Fruit fly (Drosophila melanogaster) whole organism, embryonic: ENCODE results near the gene CG9117.

ENCODE experiments used
- Antp ChIP-seq: fragments of 200-800 bp; sonication (Bioruptor generic); optimal IDR thresholded peaks from 3 replicates; lab custom pipeline; 2016; ENCODE audit warnings: missing biosample characterization, missing genetic modification characterization
- BtbVII ChIP-seq: fragments of 200-800 bp; sonication (Bioruptor generic); optimal IDR thresholded peaks from 3 replicates; lab custom pipeline; 2017; ENCODE audit warnings: missing biosample characterization, mild to moderate bottlenecking, missing genetic modification characterization
- CG10654 ChIP-seq: fragments of 200-800 bp; sonication (Bioruptor generic); optimal IDR thresholded peaks from 2 replicates; lab custom pipeline; 2016; ENCODE audit warnings: missing biosample characterization, missing genetic modification characterization
- CG11504 ChIP-seq: fragments of 200-800 bp; sonication (Bioruptor generic); optimal IDR thresholded peaks from 3 replicates; lab custom pipeline; 2019; ENCODE audit warnings: missing biosample characterization, mild to moderate bottlenecking, missing genetic modification characterization, moderate library complexity
- CG11560 ChIP-seq: fragments of 200-800 bp; sonication (Bioruptor generic); IDR thresholded peaks from 3 replicates; pipeline ENCODE4 v1.3.6; 2022; ENCODE audit warnings: missing biosample characterization, missing genetic modification characterization
- CG12071 ChIP-seq: fragments of 200-800 bp; sonication (Bioruptor generic); optimal IDR thresholded peaks from 3 replicates; lab custom pipeline; 2018; ENCODE audit warnings: missing biosample characterization, mild to moderate bottlenecking, missing genetic modification characterization
- CG12744 ChIP-seq: fragments of 200-800 bp; sonication (Bioruptor generic); optimal IDR thresholded peaks from 2 replicates; lab custom pipeline; 2016; ENCODE audit warnings: missing biosample characterization, missing genetic modification characterization
- CG15269 ChIP-seq: fragments of 200-800 bp; sonication (Bioruptor generic); optimal IDR thresholded peaks from 2 replicates; lab custom pipeline; 2018; ENCODE audit warnings: missing biosample characterization, mild to moderate bottlenecking, missing genetic modification characterization, moderate library complexity
- CG17568 ChIP-seq: fragments of 200-800 bp; sonication (Bioruptor generic); optimal IDR thresholded peaks from 2 replicates; lab custom pipeline; 2018; ENCODE audit warnings: missing biosample characterization, mild to moderate bottlenecking, missing genetic modification characterization, moderate library complexity
- CG2120 ChIP-seq: fragments of 200-800 bp; sonication (Bioruptor generic); optimal IDR thresholded peaks from 3 replicates; lab custom pipeline; 2016; ENCODE audit warnings: missing biosample characterization, missing genetic modification characterization
- CG2712 ChIP-seq: fragments of 200-800 bp; optimal IDR thresholded peaks from 3 replicates; lab custom pipeline; 2019; ENCODE audit warnings: missing biosample characterization, mild to moderate bottlenecking, missing genetic modification characterization, moderate library complexity
- CG33213 ChIP-seq: fragments of 200-800 bp; sonication (Bioruptor generic); optimal IDR thresholded peaks from 3 replicates; lab custom pipeline; 2016; ENCODE audit warnings: missing biosample characterization, missing genetic modification characterization
- CG3838 ChIP-seq: fragments of 200-800 bp; sonication (Bioruptor generic); optimal IDR thresholded peaks from 3 replicates; lab custom pipeline; 2016; ENCODE audit warnings: missing biosample characterization, missing genetic modification characterization
- CG42726 ChIP-seq: fragments of 200-800 bp; sonication (Bioruptor generic); IDR thresholded peaks from 2 replicates; pipeline ENCODE4 v1.3.6; 2022; ENCODE audit warnings: missing biosample characterization, missing genetic modification characterization; ENCODE audit not compliant: partially characterized antibody
- CG6765 ChIP-seq: fragments of 200-800 bp; sonication (Bioruptor generic); optimal IDR thresholded peaks from 3 replicates; lab custom pipeline; 2017; ENCODE audit warnings: missing biosample characterization, mild to moderate bottlenecking, missing genetic modification characterization
- CG6813 ChIP-seq: fragments of 200-800 bp; sonication (Bioruptor generic); optimal IDR thresholded peaks from 2 replicates; lab custom pipeline; 2017; ENCODE audit warnings: missing biosample characterization, missing genetic modification characterization, mild to moderate bottlenecking, moderate library complexity, missing genetic modification reagents
- CG7963 ChIP-seq: fragments of 200-800 bp; sonication (Bioruptor generic); IDR thresholded peaks from 3 replicates; pipeline ENCODE4 v1.3.6; 2022; ENCODE audit warnings: missing biosample characterization, missing genetic modification characterization; ENCODE audit not compliant: partially characterized antibody
- Chrac-16 ChIP-seq: fragments of 200-800 bp; sonication (Bioruptor generic); optimal IDR thresholded peaks from 3 replicates; lab custom pipeline; 2016; ENCODE audit warnings: missing biosample characterization, missing genetic modification characterization
- D ChIP-seq, 2 experiments: fragments of 200-800 bp in 1 of 2; fragments of >200 bp in 1 of 2; sonication (Bioruptor generic) in 1 of 2; optimal IDR thresholded peaks; 2 replicates in 1 of 2; 3 replicates in 1 of 2; lab custom pipeline; 2017; ENCODE audit warnings: mild to moderate bottlenecking in 1 of 2, missing biosample characterization in 1 of 2, missing genetic modification characterization in 1 of 2, missing genetic modification reagents in 1 of 2
- Deaf1 ChIP-seq: fragments of 200-800 bp; optimal IDR thresholded peaks from 3 replicates; lab custom pipeline; 2019; ENCODE audit warnings: missing biosample characterization, mild to moderate bottlenecking, missing genetic modification characterization, moderate library complexity
- Dek ChIP-seq: fragments of 200-800 bp; sonication (Bioruptor generic); optimal IDR thresholded peaks from 3 replicates; lab custom pipeline; 2019; ENCODE audit warnings: missing biosample characterization, mild to moderate bottlenecking, missing genetic modification characterization, moderate library complexity
- HLH54F ChIP-seq: fragments of 200-800 bp; sonication (Bioruptor generic); optimal IDR thresholded peaks from 3 replicates; lab custom pipeline; 2016; ENCODE audit warnings: missing biosample characterization, missing genetic modification characterization
- Hey ChIP-seq: fragments of 200-800 bp; sonication (Bioruptor generic); optimal IDR thresholded peaks from 3 replicates; lab custom pipeline; 2018; ENCODE audit warnings: missing biosample characterization, mild to moderate bottlenecking, missing genetic modification characterization
- Hmx ChIP-seq: fragments of 200-800 bp; sonication (Bioruptor generic); optimal IDR thresholded peaks from 2 replicates; lab custom pipeline; 2016; ENCODE audit warnings: missing biosample characterization, missing genetic modification characterization
- MESR4 ChIP-seq: fragments of 200-800 bp; sonication (Bioruptor generic); optimal IDR thresholded peaks from 2 replicates; lab custom pipeline; 2018; ENCODE audit warnings: missing biosample characterization, mild to moderate bottlenecking, missing genetic modification characterization, moderate library complexity
- Poxn ChIP-seq: fragments of 200-800 bp; sonication (Bioruptor generic); IDR thresholded peaks from 2 replicates; pipeline ENCODE4 v1.3.6; 2022; ENCODE audit warnings: missing biosample characterization, missing genetic modification characterization
- Ptx1 ChIP-seq: fragments of 200-800 bp; sonication (Bioruptor generic); IDR thresholded peaks from 2 replicates; pipeline ENCODE4 v1.3.6; 2022; ENCODE audit warnings: missing biosample characterization, missing genetic modification characterization
- Vsx1 ChIP-seq: fragments of 200-800 bp; sonication (Bioruptor generic); optimal IDR thresholded peaks from 2 replicates; lab custom pipeline; 2017; ENCODE audit warnings: missing biosample characterization, mild to moderate bottlenecking, missing genetic modification characterization, missing genetic modification reagents
- amos ChIP-seq: fragments of 200-800 bp; sonication (Bioruptor generic); IDR thresholded peaks from 2 replicates; pipeline ENCODE4 v1.3.6; 2022; ENCODE audit warnings: missing biosample characterization, missing genetic modification characterization; ENCODE audit not compliant: partially characterized antibody
- ase ChIP-seq: fragments of 200-800 bp; sonication (Bioruptor generic); IDR thresholded peaks from 3 replicates; pipeline ENCODE4 v1.3.6; 2022; ENCODE audit warnings: missing biosample characterization, missing genetic modification characterization
- bigmax ChIP-seq: fragments of 200-800 bp; sonication (Bioruptor generic); optimal IDR thresholded peaks from 2 replicates; lab custom pipeline; 2018; ENCODE audit warnings: missing biosample characterization, mild to moderate bottlenecking, missing genetic modification characterization
- chinmo ChIP-seq: fragments of 200-800 bp; sonication (Bioruptor generic); IDR thresholded peaks from 4 replicates; pipeline ENCODE4 v1.3.6; 2022; ENCODE audit warnings: missing biosample characterization, missing genetic modification characterization; ENCODE audit not compliant: partially characterized antibody
- crp ChIP-seq, 2 experiments: fragments of 200-800 bp; sonication (Bioruptor generic); optimal IDR thresholded peaks; 2 replicates in 1 of 2; 3 replicates in 1 of 2; lab custom pipeline; 2017; ENCODE audit warnings: missing biosample characterization in 2 of 2, missing genetic modification characterization in 2 of 2, mild to moderate bottlenecking in 1 of 2, moderate library complexity in 1 of 2
- dpn ChIP-seq, 2 experiments: fragments of 200-800 bp; sonication (Bioruptor generic); optimal IDR thresholded peaks; 3 replicates each; lab custom pipeline; 2016; ENCODE audit warnings: missing biosample characterization in 2 of 2, missing genetic modification characterization in 2 of 2
- dysf ChIP-seq: fragments of 200-800 bp; sonication (Bioruptor generic); IDR thresholded peaks from 3 replicates; pipeline ENCODE4 v1.3.6; 2022; ENCODE audit warnings: missing biosample characterization, missing genetic modification characterization
- ems ChIP-seq: fragments of 200-800 bp; sonication (Bioruptor generic); optimal IDR thresholded peaks from 3 replicates; lab custom pipeline; 2016; ENCODE audit warnings: missing biosample characterization, missing genetic modification characterization
- eve ChIP-seq, 2 experiments: fragments of >200 bp; optimal IDR thresholded peaks; 2 replicates each; lab custom pipeline; 2017; ENCODE audit warnings: missing biosample characterization in 2 of 2, missing genetic modification characterization in 2 of 2
- fu2 ChIP-seq: fragments of 200-800 bp; sonication (Bioruptor generic); optimal IDR thresholded peaks from 2 replicates; lab custom pipeline; 2016; ENCODE audit warnings: missing biosample characterization, missing genetic modification characterization
- ind ChIP-seq: fragments of 200-800 bp; sonication (Bioruptor generic); optimal IDR thresholded peaks from 3 replicates; lab custom pipeline; 2016; ENCODE audit warnings: missing biosample characterization, missing genetic modification characterization
- insv ChIP-seq, 2 experiments: fragments of 200-800 bp; sonication (Bioruptor generic); optimal IDR thresholded peaks; 3 replicates each; lab custom pipeline; 2016 to 2018; ENCODE audit warnings: missing biosample characterization in 2 of 2, missing genetic modification characterization in 2 of 2
- otp ChIP-seq: fragments of 200-800 bp; sonication (Bioruptor generic); IDR thresholded peaks from 3 replicates; pipeline ENCODE4, ENCODE4 v1.3.6; 2022; ENCODE audit warnings: missing biosample characterization, missing genetic modification characterization
- p53 ChIP-seq: fragments of 200-800 bp; sonication (Bioruptor generic); optimal IDR thresholded peaks from 2 replicates; lab custom pipeline; 2016; ENCODE audit warnings: missing biosample characterization, missing genetic modification characterization
- phol ChIP-seq: fragments of 200-800 bp; sonication (Bioruptor generic); optimal IDR thresholded peaks from 3 replicates; lab custom pipeline; 2018; ENCODE audit warnings: missing biosample characterization, mild to moderate bottlenecking, missing genetic modification characterization, moderate library complexity
- sd ChIP-seq: fragments of 200-800 bp; sonication (Bioruptor generic); optimal IDR thresholded peaks from 3 replicates; lab custom pipeline; 2018; ENCODE audit warnings: missing biosample characterization, mild to moderate bottlenecking, missing genetic modification characterization, moderate library complexity
- sima ChIP-seq: fragments of 200-800 bp; sonication (Bioruptor generic); optimal IDR thresholded peaks from 2 replicates; lab custom pipeline; 2016; ENCODE audit warnings: missing biosample characterization, missing genetic modification characterization
- sna ChIP-seq: fragments of 200-800 bp; sonication (Bioruptor generic); IDR thresholded peaks from 2 replicates; pipeline ENCODE4 v1.3.6; 2022; ENCODE audit warnings: missing biosample characterization, missing genetic modification characterization; ENCODE audit not compliant: partially characterized antibody
- tap ChIP-seq: fragments of 200-800 bp; optimal IDR thresholded peaks from 3 replicates; lab custom pipeline; 2019; ENCODE audit warnings: missing biosample characterization, mild to moderate bottlenecking, missing genetic modification characterization, moderate library complexity
- tx ChIP-seq: fragments of 200-800 bp; sonication (Bioruptor generic); optimal IDR thresholded peaks from 2 replicates; lab custom pipeline; 2016; ENCODE audit warnings: missing biosample characterization, missing genetic modification characterization

Gene CG9117

DNA sequence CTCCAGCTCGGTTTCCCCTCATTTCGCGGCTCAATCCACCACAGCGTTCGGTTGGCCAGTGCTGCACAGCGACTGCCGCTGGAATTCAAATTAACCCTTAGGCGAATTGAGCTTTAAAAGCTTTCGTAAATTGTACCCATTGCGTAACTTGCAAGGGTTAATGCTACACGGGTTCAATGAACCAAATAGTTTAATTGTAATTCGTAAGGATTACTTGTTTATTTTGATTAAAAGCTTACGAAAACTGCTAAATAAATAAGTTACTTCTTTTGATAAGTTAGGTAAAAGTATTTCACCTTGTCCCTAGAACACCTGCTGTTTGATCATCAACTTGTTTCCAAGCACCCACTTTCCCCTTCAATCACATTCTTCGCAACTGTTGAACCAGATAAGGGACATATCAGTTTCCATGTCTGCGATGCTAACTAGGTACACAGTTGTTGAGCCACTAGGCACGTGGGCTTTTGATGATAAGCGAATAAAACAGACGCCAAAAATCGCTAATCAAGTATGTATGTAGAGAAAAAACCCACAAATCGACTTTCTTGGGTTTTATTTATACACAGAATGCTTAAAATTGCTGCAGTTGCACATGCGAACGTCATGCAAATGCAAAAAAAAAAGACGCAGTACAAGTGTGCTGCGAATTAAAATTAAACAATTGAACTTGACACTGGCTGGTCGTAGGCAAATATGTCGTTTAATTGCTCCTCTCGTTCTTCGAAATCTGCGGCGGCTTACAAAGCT, 8.4 kb upstream of the CG9117 start, which contains the start of gene Pfas (continued):
- peak; percentile 73 for TF ChIP-seq Dek (tag; lab: Kevin White, UChicago)
- TF ChIP-seq CG15269 (tag; lab: Kevin White, UChicago) = peak; percentile 44
- peak; percentile 90 for TF ChIP-seq sd
- peak; percentile 64 for TF ChIP-seq fu2 (GFP tag; lab: Kevin White, UChicago)
- TF ChIP-seq sna (GFP tag; lab: Robert Waterston, UW) = no peak
- peak; percentile 31 for TF ChIP-seq CG12071 (GFP tag; lab: Kevin White, UChicago)
- no peak for TF ChIP-seq Ptx1 (GFP tag; lab: Robert Waterston, UW)
- peak; percentile 39; the same call in 1 of the 2 replicates for TF ChIP-seq amos (GFP tag; lab: Robert Waterston, UW)
- peak; percentile 3 for TF ChIP-seq sima
- no peak for TF ChIP-seq CG12744
- TF ChIP-seq CG33213 = peak; percentile 37
- no peak for TF ChIP-seq bigmax (GFP tag; lab: Kevin White, UChicago)
- no peak for TF ChIP-seq CG11504
- peak; percentile 64 for TF ChIP-seq Deaf1 (tag; lab: Kevin White, UChicago)
- TF ChIP-seq ems (GFP tag; lab: Kevin White, UChicago) = peak; percentile 41
- TF ChIP-seq CG6813 (GFP tag; lab: Kevin White, UChicago) = no peak
- TF ChIP-seq HLH54F (GFP tag; lab: Kevin White, UChicago) = peak; percentile 72
- no peak for TF ChIP-seq CG17568
- TF ChIP-seq tap (tag; lab: Kevin White, UChicago) = no peak
- peak; percentile 25 for TF ChIP-seq MESR4 (GFP tag; lab: Kevin White, UChicago)
- TF ChIP-seq CG3838 (GFP tag; lab: Kevin White, UChicago) = no peak
- peak; percentile 38 for TF ChIP-seq Antp
- no peak for TF ChIP-seq CG42726 (GFP tag; lab: Robert Waterston, UW)
- no peak for TF ChIP-seq D (optimal IDR thresholded peaks at IDR 0.05; lab: Kevin White, UChicago)
- TF ChIP-seq D (GFP tag; optimal IDR thresholded peaks at IDR 0.05; lab: Kevin White, UChicago) = no peak
- no peak for TF ChIP-seq Vsx1 (GFP tag; lab: Kevin White, UChicago)
- no peak for TF ChIP-seq BtbVII (GFP tag; lab: Kevin White, UChicago)
- TF ChIP-seq CG7963 (GFP tag; lab: Robert Waterston, UW) = no peak
- TF ChIP-seq Chrac-16 (GFP tag; lab: Kevin White, UChicago) = peak; percentile 28
- TF ChIP-seq p53 (GFP tag; lab: Kevin White, UChicago) = no peak
- TF ChIP-seq otp = no peak
- TF ChIP-seq CG2712 (tag; lab: Kevin White, UChicago) = peak; percentile 38
- TF ChIP-seq ase = no peak
- TF ChIP-seq eve (GFP tag; optimal IDR thresholded peaks at IDR 0.05; lab: Kevin White, UChicago) = no peak
- peak; percentile 21 for TF ChIP-seq phol (tag; lab: Kevin White, UChicago)
- TF ChIP-seq tx = peak; percentile 47
- TF ChIP-seq insv (GFP tag; optimal IDR thresholded peaks at IDR 0.05; lab: Kevin White, UChicago) = no peak
- no peak for TF ChIP-seq CG11560
- TF ChIP-seq chinmo = no peak
- peak; percentile 58 to 70 for TF ChIP-seq dpn (GFP tag; optimal IDR thresholded peaks at IDR 0.05; lab: Kevin White, UChicago)
- peak in 1 of 2 experiments; percentile 19 for TF ChIP-seq crp (GFP tag; optimal IDR thresholded peaks at IDR 0.05; lab: Kevin White, UChicago)
- peak; percentile 55 for TF ChIP-seq ind (GFP tag; lab: Kevin White, UChicago)
- no peak for TF ChIP-seq Hmx (GFP tag; lab: Kevin White, UChicago)
- peak; percentile 30 for TF ChIP-seq CG10654 (GFP tag; lab: Kevin White, UChicago)
- peak; percentile 88 for TF ChIP-seq CG2120 (GFP tag; lab: Kevin White, UChicago)
- peak; percentile 51; the same call in 2 of the 3 replicates for TF ChIP-seq dysf
- TF ChIP-seq Poxn (GFP tag; lab: Robert Waterston, UW) = no peak
- TF ChIP-seq Hey (tag; lab: Kevin White, UChicago) = peak; percentile 35
- peak; percentile 46 for TF ChIP-seq CG6765 (GFP tag; lab: Kevin White, UChicago)
